Fruit fly (Drosophila melanogaster) whole organism: ENCODE data around the gene Doc1.

Source experiments
- EcR ChIP-seq, 2 experiments: fragments of >200 bp; optimal IDR thresholded peaks; 2 replicates each; lab custom pipeline; 2017; ENCODE audit warnings: missing biosample characterization in 2 of 2, missing genetic modification characterization in 2 of 2, missing genetic modification reagents in 2 of 2
- pan ChIP-seq: fragments of >200 bp; optimal IDR thresholded peaks from 2 replicates; lab custom pipeline; 2017
- usp ChIP-seq: fragments of >200 bp; optimal IDR thresholded peaks from 2 replicates; lab custom pipeline; 2017; ENCODE audit warnings: missing biosample characterization, missing genetic modification characterization, mixed read lengths

DNA sequence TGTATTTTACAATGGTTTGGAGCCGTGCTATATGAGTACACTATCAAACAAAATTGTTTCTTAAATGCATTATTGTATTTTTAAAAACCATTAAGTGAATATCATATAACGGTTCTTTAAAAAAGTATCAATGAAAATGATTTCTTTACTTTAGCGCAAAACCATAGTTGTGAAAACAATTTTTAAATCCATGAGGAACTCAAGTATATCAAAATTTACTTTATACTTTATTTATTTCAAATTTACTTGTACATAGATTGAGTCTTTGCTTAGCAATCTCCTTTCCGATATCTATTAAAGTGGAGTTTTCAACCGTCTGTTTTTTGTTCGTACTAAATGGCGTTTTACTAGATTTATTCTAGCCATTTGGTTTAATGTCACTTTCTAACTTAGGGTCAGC is 5.9 kb downstream of the Doc1 start, which contains the start of gene Argk2:
- TF ChIP-seq pan (lab: Kevin White, UChicago) (no peak), usp (GFP tag; lab: Kevin White, UChicago) (no peak), EcR (GFP tag; optimal IDR thresholded peaks at IDR 0.05; lab: Kevin White, UChicago) (no peak)
